Worm (Caenorhabditis elegans): ENCODE measurements around the gene C04A11.2.

ce11 chrX:13650799-13651198 is 17.8 kb downstream of the C04A11.2 start, which contains the start of gene C40C9.4:
- no peak for TF ChIP-seq ztf-29 (GFP tag; IDR thresholded peaks at IDR 0.05)
- TF ChIP-seq tab-1 (GFP tag; IDR thresholded peaks at IDR 0.05) = no peak
- TF ChIP-seq ztf-23 (GFP tag; IDR thresholded peaks at IDR 0.05) = no peak
- no peak for TF ChIP-seq flt-1 (GFP tag; IDR thresholded peaks at IDR 0.05)
- TF ChIP-seq med-1 (GFP tag; optimal IDR thresholded peaks at IDR 0.05; ENCODE audit: insufficient read depth) = no peak
- no peak for TF ChIP-seq T22C8.4 (GFP tag; IDR thresholded peaks at IDR 0.05)
- no peak for TF ChIP-seq klf-2 (GFP tag; conservative IDR thresholded peaks at IDR 0.05)
- no peak for TF ChIP-seq ref-1 (GFP tag; conservative IDR thresholded peaks at IDR 0.05)
- TF ChIP-seq cog-1 (tag; optimal IDR thresholded peaks at IDR 0.05) = no peak
